Worm (Caenorhabditis elegans): ENCODE data around the gene lsm-7.

The lsm-7 gene

ce11 chrIV:10935336-10935735, 2.0 kb downstream of the lsm-7 start (continued):
- TF ChIP-seq B0261.1 (tag; optimal IDR thresholded peaks at IDR 0.05) (no peak), Y56A3A.18 (GFP tag; IDR thresholded peaks at IDR 0.05) (no peak), let-607 (tag; optimal IDR thresholded peaks at IDR 0.05) (peak in 1 of 2 experiments; percentile 14), rec-8 (tag; optimal IDR thresholded peaks at IDR 0.05) (no peak), lin-40 (tag; optimal IDR thresholded peaks at IDR 0.05) (peak; percentile 51), ztf-18 (tag; optimal IDR thresholded peaks at IDR 0.05) (no peak), ets-4 (GFP tag; optimal IDR thresholded peaks at IDR 0.05) (no peak), ama-1 (optimal IDR thresholded peaks at IDR 0.05) (peak; percentile 93), ama-1 (GFP tag; optimal IDR thresholded peaks at IDR 0.05) (no peak), lin-54 (GFP tag; optimal IDR thresholded peaks at IDR 0.05) (peak; percentile 62), atf-7 (tag; optimal IDR thresholded peaks at IDR 0.05) (peak; percentile 74), lsy-27 (tag; optimal IDR thresholded peaks at IDR 0.05; ENCODE audit: borderline replicate concordance, insufficient read depth) (no peak), ztf-6 (GFP tag; IDR thresholded peaks at IDR 0.05) (no peak), ztf-3 (GFP tag; optimal IDR thresholded peaks at IDR 0.05) (no peak), lsl-1 (GFP tag; optimal IDR thresholded peaks at IDR 0.05) (no peak), aptf-2 (GFP tag; conservative IDR thresholded peaks at IDR 0.05) (no peak), ztf-25 (GFP tag; IDR thresholded peaks at IDR 0.05) (no peak), C06A6.2 (GFP tag; conservative IDR thresholded peaks at IDR 0.05) (peak; percentile 66; the same call in 1 of the 2 replicates), tlf-1 (GFP tag; optimal IDR thresholded peaks at IDR 0.05) (peak; percentile 78), nhr-179 (tag; optimal IDR thresholded peaks at IDR 0.05) (no peak), T07F8.4 (tag; optimal IDR thresholded peaks at IDR 0.05) (no peak), Y53F4B.3 (GFP tag; IDR thresholded peaks at IDR 0.05) (no peak), ZK185.1 (tag; optimal IDR thresholded peaks at IDR 0.05; ENCODE audit: poor library complexity, severe bottlenecking) (peak; percentile 71), F39B2.1 (GFP tag; IDR thresholded peaks at IDR 0.05) (no peak), hsf-1 (GFP tag; IDR thresholded peaks at IDR 0.05) (no peak), hlh-26 (GFP tag; conservative IDR thresholded peaks at IDR 0.05) (no peak), T26A5.8 (tag; optimal IDR thresholded peaks at IDR 0.05) (no peak), tbx-9 (tag; optimal IDR thresholded peaks at IDR 0.05; ENCODE audit: borderline replicate concordance) (no peak), B0035.1 (tag; optimal IDR thresholded peaks at IDR 0.05) (no peak), snpc-1.3 (tag; optimal IDR thresholded peaks at IDR 0.05; ENCODE audit: insufficient read depth) (no peak), madf-10 (tag; optimal IDR thresholded peaks at IDR 0.05) (peak; percentile 59), ceh-58 (GFP tag; IDR thresholded peaks at IDR 0.05) (no peak), bed-2 (GFP tag; IDR thresholded peaks at IDR 0.05) (no peak), hmg-20 (GFP tag; IDR thresholded peaks at IDR 0.05) (no peak), fkh-3 (tag; optimal IDR thresholded peaks at IDR 0.05) (no peak), ceh-40 (GFP tag; IDR thresholded peaks at IDR 0.05) (0 out of 2 replicates have a peak, but pooled peaks have one; percentile 27), attf-3 (GFP tag; conservative IDR thresholded peaks at IDR 0.05) (no peak), F37B4.10 (GFP tag; IDR thresholded peaks at IDR 0.05) (no peak), sdz-38 (tag; optimal IDR thresholded peaks at IDR 0.05) (no peak), repo-1 (tag; optimal IDR thresholded peaks at IDR 0.05) (no peak), Y53G8AR.9 (GFP tag; conservative IDR thresholded peaks at IDR 0.05) (peak; percentile 47; the same call in 1 of the 2 replicates), lin-35 (GFP tag; optimal IDR thresholded peaks at IDR 0.05) (peak in 1 of 3 experiments; percentile 85), die-1 (tag; optimal IDR thresholded peaks at IDR 0.05) (peak; percentile 46), snpc-1.1 (tag; optimal IDR thresholded peaks at IDR 0.05; ENCODE audit: insufficient read depth) (no peak), egl-18 (GFP tag; IDR thresholded peaks at IDR 0.05) (no peak), ceh-27 (GFP tag; optimal IDR thresholded peaks at IDR 0.05) (peak; percentile 83), ztf-22 (GFP tag; optimal IDR thresholded peaks at IDR 0.05) (peak; percentile 75)

All from whole organism, young adult.